Fruit fly (Drosophila melanogaster) whole organism, embryonic: ENCODE measurements around the gene CG15408.
A peak's percentile ranks its signal among the peaks of the same experiment; 100 is the strongest.

Experiments used
- B-H1 ChIP-seq: fragments of 200-800 bp; sonication (Bioruptor generic); IDR thresholded peaks from 3 replicates; pipeline ENCODE4 v1.3.6; 2022; ENCODE audit warnings: missing biosample characterization, missing genetic modification characterization
- CG10543 ChIP-seq: fragments of 200-800 bp; sonication (Bioruptor generic); optimal IDR thresholded peaks from 3 replicates; lab custom pipeline; 2017; ENCODE audit warnings: missing biosample characterization, mild to moderate bottlenecking, missing genetic modification characterization, moderate library complexity
- CG10565 ChIP-seq: fragments of 200-800 bp; sonication (Bioruptor generic); optimal IDR thresholded peaks from 3 replicates; lab custom pipeline; 2016; ENCODE audit warnings: missing biosample characterization, mild to moderate bottlenecking, missing genetic modification characterization
- CG12219 ChIP-seq: fragments of 200-800 bp; sonication (Bioruptor generic); optimal IDR thresholded peaks from 3 replicates; lab custom pipeline; 2018; ENCODE audit warnings: missing biosample characterization, mild to moderate bottlenecking, missing genetic modification characterization
- CG1233 ChIP-seq: fragments of 200-800 bp; sonication (Bioruptor generic); optimal IDR thresholded peaks from 4 replicates; lab custom pipeline; 2018; ENCODE audit warnings: missing biosample characterization, mild to moderate bottlenecking, missing genetic modification characterization
- CG12769 ChIP-seq: fragments of 200-800 bp; sonication (Bioruptor generic); optimal IDR thresholded peaks from 2 replicates; lab custom pipeline; 2019; ENCODE audit warnings: missing biosample characterization, mild to moderate bottlenecking, missing genetic modification characterization, moderate library complexity
- CG14050 ChIP-seq: fragments of 200-800 bp; sonication (Bioruptor generic); IDR thresholded peaks from 3 replicates; pipeline ENCODE4 v1.3.6; 2022; ENCODE audit warnings: missing biosample characterization, missing genetic modification characterization
- CG1529 ChIP-seq: fragments of 200-800 bp; sonication (Bioruptor generic); optimal IDR thresholded peaks from 3 replicates; lab custom pipeline; 2018; ENCODE audit warnings: missing biosample characterization, missing genetic modification characterization
- CG17568 ChIP-seq: fragments of 200-800 bp; sonication (Bioruptor generic); optimal IDR thresholded peaks from 2 replicates; lab custom pipeline; 2018; ENCODE audit warnings: missing biosample characterization, mild to moderate bottlenecking, missing genetic modification characterization, moderate library complexity
- CG2116 ChIP-seq: fragments of 200-800 bp; sonication (Bioruptor generic); optimal IDR thresholded peaks from 3 replicates; lab custom pipeline; 2018; ENCODE audit warnings: missing biosample characterization, mild to moderate bottlenecking, missing genetic modification characterization
- CG3407 ChIP-seq: fragments of 200-800 bp; sonication (Bioruptor generic); optimal IDR thresholded peaks from 2 replicates; lab custom pipeline; 2018; ENCODE audit warnings: missing biosample characterization, mild to moderate bottlenecking, missing genetic modification characterization
- CG34376 ChIP-seq: fragments of 200-800 bp; sonication (Bioruptor generic); optimal IDR thresholded peaks from 2 replicates; lab custom pipeline; 2018; ENCODE audit warnings: missing biosample characterization, mild to moderate bottlenecking, missing genetic modification characterization
- CG34422 ChIP-seq: fragments of 200-800 bp; sonication (Bioruptor generic); IDR thresholded peaks from 3 replicates; pipeline ENCODE4 v1.3.6; 2022; ENCODE audit warnings: missing biosample characterization, missing genetic modification characterization
- CG3838 ChIP-seq: fragments of 200-800 bp; sonication (Bioruptor generic); optimal IDR thresholded peaks from 3 replicates; lab custom pipeline; 2016; ENCODE audit warnings: missing biosample characterization, missing genetic modification characterization
- CG4328 ChIP-seq: fragments of 200-800 bp; sonication (Bioruptor generic); optimal IDR thresholded peaks from 3 replicates; lab custom pipeline; 2017; ENCODE audit warnings: missing biosample characterization, missing genetic modification reagents, missing genetic modification characterization
- CG6765 ChIP-seq: fragments of 200-800 bp; sonication (Bioruptor generic); optimal IDR thresholded peaks from 3 replicates; lab custom pipeline; 2017; ENCODE audit warnings: missing biosample characterization, mild to moderate bottlenecking, missing genetic modification characterization
- CG6791 ChIP-seq: fragments of 200-800 bp; sonication (Bioruptor generic); IDR thresholded peaks from 3 replicates; pipeline ENCODE4 v1.3.6; 2022; ENCODE audit warnings: missing biosample characterization, missing genetic modification characterization; ENCODE audit not compliant: partially characterized antibody
- CG9437 ChIP-seq: fragments of 200-800 bp; sonication (Bioruptor generic); optimal IDR thresholded peaks from 2 replicates; lab custom pipeline; 2018; ENCODE audit warnings: missing biosample characterization, mild to moderate bottlenecking, missing genetic modification characterization
- Dip3 ChIP-seq: fragments of 200-800 bp; sonication (Bioruptor generic); optimal IDR thresholded peaks from 3 replicates; lab custom pipeline; 2016; ENCODE audit warnings: missing biosample characterization, missing genetic modification characterization
- Dp ChIP-seq: fragments of 200-800 bp; sonication (Bioruptor generic); optimal IDR thresholded peaks from 2 replicates; lab custom pipeline; 2018; ENCODE audit warnings: missing biosample characterization, mild to moderate bottlenecking, missing genetic modification characterization, moderate library complexity
- Dref ChIP-seq: fragments of 200-800 bp; sonication (Bioruptor generic); IDR thresholded peaks from 2 replicates; pipeline ENCODE4 v1.3.6; 2022; ENCODE audit warnings: missing biosample characterization, missing genetic modification characterization
- E2f1 ChIP-seq: fragments of 200-800 bp; sonication (Bioruptor generic); IDR thresholded peaks from 2 replicates; pipeline ENCODE4 v1.3.6; 2022; ENCODE audit warnings: missing biosample characterization, missing genetic modification characterization
- Eip74EF ChIP-seq, 2 experiments: fragments of 200-800 bp in 1 of 2; fragments of >200 bp in 1 of 2; sonication (Bioruptor generic) in 1 of 2; optimal IDR thresholded peaks; 2 replicates each; lab custom pipeline; 2017 to 2019; ENCODE audit warnings: missing biosample characterization in 2 of 2, missing genetic modification characterization in 2 of 2, mild to moderate bottlenecking in 1 of 2, moderate library complexity in 1 of 2
- Elba2 ChIP-seq: fragments of 200-800 bp; sonication (Bioruptor generic); optimal IDR thresholded peaks from 3 replicates; lab custom pipeline; 2016; ENCODE audit warnings: missing biosample characterization, missing genetic modification characterization
- Fer1 ChIP-seq: fragments of 200-800 bp; sonication (Bioruptor generic); optimal IDR thresholded peaks from 2 replicates; lab custom pipeline; 2017; ENCODE audit warnings: missing biosample characterization, mild to moderate bottlenecking, missing genetic modification characterization
- HHEX ChIP-seq: fragments of 200-800 bp; sonication (Bioruptor generic); optimal IDR thresholded peaks from 3 replicates; lab custom pipeline; 2017; ENCODE audit warnings: missing biosample characterization, mild to moderate bottlenecking, missing genetic modification characterization, missing genetic modification reagents
- HLH3B ChIP-seq: fragments of 200-800 bp; sonication (Bioruptor generic); IDR thresholded peaks from 2 replicates; pipeline ENCODE4 v1.3.6; 2022; ENCODE audit warnings: missing biosample characterization, missing genetic modification characterization
- HLHmδ ChIP-seq: fragments of 200-800 bp; sonication (Bioruptor generic); optimal IDR thresholded peaks from 2 replicates; lab custom pipeline; 2018; ENCODE audit warnings: missing biosample characterization, mild to moderate bottlenecking, missing genetic modification characterization, moderate library complexity
- Hmr ChIP-seq: fragments of 200-800 bp; sonication (Bioruptor generic); optimal IDR thresholded peaks from 3 replicates; lab custom pipeline; 2017; ENCODE audit warnings: mild to moderate bottlenecking, missing biosample characterization, missing genetic modification reagents, missing genetic modification characterization
- Med ChIP-seq: fragments of 200-800 bp; sonication (Bioruptor generic); peaks from one replicate; lab custom pipeline; 2016; ENCODE audit warnings: missing biosample characterization, missing genetic modification characterization, mild to moderate bottlenecking, inconsistent platforms, moderate library complexity
- Poxn ChIP-seq: fragments of 200-800 bp; sonication (Bioruptor generic); IDR thresholded peaks from 2 replicates; pipeline ENCODE4 v1.3.6; 2022; ENCODE audit warnings: missing biosample characterization, missing genetic modification characterization
- bsh ChIP-seq, 2 experiments: fragments of 200-800 bp; sonication (Bioruptor generic); optimal IDR thresholded peaks; 2 replicates each; lab custom pipeline; 2017 to 2018; ENCODE audit warnings: mild to moderate bottlenecking in 2 of 2, missing biosample characterization in 2 of 2, missing genetic modification characterization in 2 of 2, moderate library complexity in 1 of 2
- cas ChIP-seq: fragments of 200-800 bp; sonication (Bioruptor generic); IDR thresholded peaks from 2 replicates; pipeline ENCODE4 v1.3.6; 2022; ENCODE audit warnings: missing biosample characterization, missing genetic modification characterization
- caup ChIP-seq: fragments of 200-800 bp; sonication (Bioruptor generic); optimal IDR thresholded peaks from 3 replicates; lab custom pipeline; 2017; ENCODE audit warnings: missing biosample characterization, mild to moderate bottlenecking, missing genetic modification characterization, moderate library complexity; ENCODE audit not compliant: severe bottlenecking
- cwo ChIP-seq: fragments of 200-800 bp; sonication (Bioruptor generic); optimal IDR thresholded peaks from 3 replicates; lab custom pipeline; 2017; ENCODE audit warnings: missing biosample characterization, missing genetic modification characterization, mild to moderate bottlenecking, moderate library complexity, missing genetic modification reagents
- fru ChIP-seq: fragments of >200 bp; optimal IDR thresholded peaks from 2 replicates; lab custom pipeline; 2017
- ftz-f1 ChIP-seq: fragments of 200-800 bp; sonication (Bioruptor generic); optimal IDR thresholded peaks from 2 replicates; lab custom pipeline; 2016; ENCODE audit warnings: missing biosample characterization, missing genetic modification characterization
- gro ChIP-seq: fragments of 200-800 bp; sonication (Bioruptor generic); optimal IDR thresholded peaks from 2 replicates; lab custom pipeline; 2016; ENCODE audit warnings: missing biosample characterization, missing genetic modification characterization
- hb ChIP-seq: fragments of 200-800 bp; sonication (Bioruptor generic); IDR thresholded peaks from 3 replicates; pipeline ENCODE4 v1.3.6; 2022; ENCODE audit warnings: missing biosample characterization, missing genetic modification characterization; ENCODE audit not compliant: partially characterized antibody
- hth ChIP-seq: fragments of >200 bp; optimal IDR thresholded peaks from 2 replicates; lab custom pipeline; 2017; ENCODE audit warnings: inconsistent platforms
- insv ChIP-seq, 2 experiments: fragments of 200-800 bp; sonication (Bioruptor generic); optimal IDR thresholded peaks; 3 replicates each; lab custom pipeline; 2016 to 2018; ENCODE audit warnings: missing biosample characterization in 2 of 2, missing genetic modification characterization in 2 of 2
- lab ChIP-seq: fragments of 200-800 bp; sonication (Bioruptor generic); optimal IDR thresholded peaks from 3 replicates; lab custom pipeline; 2017; ENCODE audit warnings: missing biosample characterization, missing genetic modification characterization, mild to moderate bottlenecking, moderate library complexity, missing genetic modification reagents
- nerfin-1 ChIP-seq: fragments of 200-800 bp; sonication (Bioruptor generic); optimal IDR thresholded peaks from 3 replicates; lab custom pipeline; 2019; ENCODE audit warnings: missing biosample characterization, mild to moderate bottlenecking, missing genetic modification characterization, moderate library complexity
- p53 ChIP-seq: fragments of 200-800 bp; sonication (Bioruptor generic); optimal IDR thresholded peaks from 2 replicates; lab custom pipeline; 2016; ENCODE audit warnings: missing biosample characterization, missing genetic modification characterization
- sd ChIP-seq: fragments of 200-800 bp; sonication (Bioruptor generic); optimal IDR thresholded peaks from 3 replicates; lab custom pipeline; 2018; ENCODE audit warnings: missing biosample characterization, mild to moderate bottlenecking, missing genetic modification characterization, moderate library complexity
- so ChIP-seq: fragments of 200-800 bp; sonication (Bioruptor generic); IDR thresholded peaks from 3 replicates; pipeline ENCODE4 v1.3.6; 2022; ENCODE audit warnings: missing biosample characterization, missing genetic modification characterization
- tap ChIP-seq: fragments of 200-800 bp; optimal IDR thresholded peaks from 3 replicates; lab custom pipeline; 2019; ENCODE audit warnings: missing biosample characterization, mild to moderate bottlenecking, missing genetic modification characterization, moderate library complexity
- tx ChIP-seq: fragments of 200-800 bp; sonication (Bioruptor generic); optimal IDR thresholded peaks from 2 replicates; lab custom pipeline; 2016; ENCODE audit warnings: missing biosample characterization, missing genetic modification characterization

The CG15408 gene

dm6 chr2L:3302958-3303842, 29.4 kb upstream of the CG15408 start, which contains the start of gene CG9663 (continued):
- peak; percentile 71 for TF ChIP-seq CG12769 (tag; lab: Kevin White, UChicago)
- TF ChIP-seq CG3838 (GFP tag; lab: Kevin White, UChicago) = no peak
- peak in 1 of 2 experiments; percentile 5 for TF ChIP-seq Eip74EF (GFP tag; optimal IDR thresholded peaks at IDR 0.05; lab: Kevin White, UChicago)
- TF ChIP-seq insv (GFP tag; optimal IDR thresholded peaks at IDR 0.05; lab: Kevin White, UChicago) = peak in 1 of 2 experiments; percentile 62
- TF ChIP-seq HHEX (GFP tag; lab: Kevin White, UChicago) = no peak
- no peak for TF ChIP-seq Dip3 (GFP tag; lab: Kevin White, UChicago)
- peak; percentile 73 for TF ChIP-seq CG10543 (GFP tag; lab: Kevin White, UChicago)
- peak; percentile 28; the same call in 1 of the 3 replicates for TF ChIP-seq B-H1 (GFP tag; lab: Robert Waterston, UW)
- peak; percentile 40; the same call in 1 of the 2 replicates for TF ChIP-seq HLH3B
- peak; percentile 14 for TF ChIP-seq CG6765 (GFP tag; lab: Kevin White, UChicago)
- TF ChIP-seq p53 (GFP tag; lab: Kevin White, UChicago) = no peak
- peak; percentile 18 to 85 for TF ChIP-seq bsh (GFP tag; optimal IDR thresholded peaks at IDR 0.05; lab: Kevin White, UChicago)
- peak; percentile 62 for TF ChIP-seq lab (GFP tag; lab: Kevin White, UChicago)
- TF ChIP-seq CG12219 (GFP tag; lab: Kevin White, UChicago) = peak; percentile 14
- peak; percentile 65; the same call in 2 of the 3 replicates for TF ChIP-seq CG6791 (GFP tag; lab: Robert Waterston, UW)
- peak; percentile 68 for TF ChIP-seq CG34376 (GFP tag; lab: Kevin White, UChicago)
- peak; percentile 82 for TF ChIP-seq Dref
- TF ChIP-seq tx (GFP tag; lab: Kevin White, UChicago) = peak; percentile 9
- TF ChIP-seq Poxn = no peak
- TF ChIP-seq CG2116 (GFP tag; lab: Kevin White, UChicago) = peak; percentile 73
- TF ChIP-seq CG14050 (GFP tag; lab: Robert Waterston, UW) = 0 out of 3 replicates have a peak, but pooled peaks have one; percentile 9
- TF ChIP-seq cwo (GFP tag; lab: Kevin White, UChicago) = peak; percentile 42
- TF ChIP-seq ftz-f1 = peak; percentile 47
- no peak for TF ChIP-seq CG9437 (GFP tag; lab: Kevin White, UChicago)
- no peak for TF ChIP-seq gro (GFP tag; lab: Kevin White, UChicago)
- peak; percentile 2 for TF ChIP-seq caup (GFP tag; lab: Kevin White, UChicago)
- no peak for TF ChIP-seq CG10565 (GFP tag; lab: Kevin White, UChicago)
- TF ChIP-seq Med (GFP tag; lab: Kevin White, UChicago) = peak; percentile 74
- no peak for TF ChIP-seq HLHmδ (GFP tag; lab: Kevin White, UChicago)
- TF ChIP-seq CG4328 = no peak
- TF ChIP-seq E2f1 = peak; percentile 33; the same call in 1 of the 2 replicates
- no peak for TF ChIP-seq Hmr (GFP tag; lab: Kevin White, UChicago)
- peak; percentile 66 for TF ChIP-seq Elba2 (GFP tag; lab: Kevin White, UChicago)
- no peak for TF ChIP-seq fru
- TF ChIP-seq tap (tag; lab: Kevin White, UChicago) = no peak
- no peak for TF ChIP-seq cas (GFP tag; lab: Robert Waterston, UW)
- peak; percentile 42; the same call in 1 of the 3 replicates for TF ChIP-seq so
- peak; percentile 27 for TF ChIP-seq nerfin-1 (tag; lab: Kevin White, UChicago)
- TF ChIP-seq CG1529 = no peak
- TF ChIP-seq Dp = peak; percentile 95
- no peak for TF ChIP-seq CG1233
- peak; percentile 60 for TF ChIP-seq Fer1
- no peak for TF ChIP-seq CG3407 (GFP tag; lab: Kevin White, UChicago)
- TF ChIP-seq CG34422 = peak; percentile 67; the same call in 1 of the 3 replicates
- TF ChIP-seq CG17568 (GFP tag; lab: Kevin White, UChicago) = no peak
- no peak for TF ChIP-seq hb
- peak; percentile 29 for TF ChIP-seq sd
- TF ChIP-seq hth (lab: Kevin White, UChicago) = no peak
